Worm (Caenorhabditis elegans) whole organism, L2 larva: ENCODE results near the gene nspd-5.

ENCODE experiments used
- C34F6.9 ChIP-seq: fragments of 150-350 bp; optimal IDR thresholded peaks from 2 replicates; lab custom pipeline; 2014; ENCODE audit warnings: missing biosample characterization, missing genetic modification characterization
- F13H6.1 ChIP-seq: sonication (generic microtip); optimal IDR thresholded peaks from 2 replicates; lab custom pipeline; 2016; ENCODE audit warnings: missing genetic modification characterization, missing compliant biosample characterization
- Y55F3AM.14 ChIP-seq: fragments of 200-800 bp; sonication (Bioruptor generic); optimal IDR thresholded peaks from 2 replicates; lab custom pipeline; 2018; ENCODE audit warnings: mild to moderate bottlenecking, missing genetic modification characterization, missing compliant biosample characterization
- ZK546.5 ChIP-seq: sonication (generic microtip); optimal IDR thresholded peaks from 2 replicates; lab custom pipeline; 2017; ENCODE audit warnings: missing biosample characterization, missing genetic modification characterization
- alr-1 ChIP-seq: fragments of 150-350 bp; optimal IDR thresholded peaks from 2 replicates; lab custom pipeline; 2014; ENCODE audit warnings: missing biosample characterization, missing genetic modification characterization
- ama-1 ChIP-seq: fragments of 150-350 bp; optimal IDR thresholded peaks from 2 replicates; lab custom pipeline; 2018; ENCODE audit warnings: inconsistent platforms
- blmp-1 ChIP-seq: sonication (generic microtip); optimal IDR thresholded peaks from 2 replicates; lab custom pipeline; 2017; ENCODE audit warnings: missing genetic modification characterization, mild to moderate bottlenecking, missing compliant biosample characterization, antibody characterized with exemption, moderate library complexity; ENCODE audit not compliant: insufficient read depth
- crh-2 ChIP-seq: sonication (generic microtip); optimal IDR thresholded peaks from 2 replicates; lab custom pipeline; 2017; ENCODE audit warnings: missing biosample characterization, missing genetic modification characterization
- egl-27 ChIP-seq: sonication (generic microtip); optimal IDR thresholded peaks from 3 replicates; lab custom pipeline; 2017; ENCODE audit warnings: missing biosample characterization, missing genetic modification reagents, missing genetic modification characterization
- elt-1 ChIP-seq: fragments of 150-350 bp; optimal IDR thresholded peaks from 2 replicates; lab custom pipeline; 2014; ENCODE audit warnings: missing biosample characterization, missing genetic modification characterization
- elt-3 ChIP-seq: sonication (generic microtip); optimal IDR thresholded peaks from 2 replicates; lab custom pipeline; 2017; ENCODE audit warnings: missing biosample characterization, missing genetic modification characterization
- fos-1 ChIP-seq: fragments of 150-350 bp; optimal IDR thresholded peaks from 2 replicates; lab custom pipeline; 2014; ENCODE audit warnings: missing biosample characterization, missing genetic modification characterization
- gmeb-1 ChIP-seq: fragments of 150-350 bp; optimal IDR thresholded peaks from 2 replicates; lab custom pipeline; 2014; ENCODE audit warnings: missing biosample characterization, missing genetic modification characterization
- lin-11 ChIP-seq: fragments of 150-350 bp; sonication (generic microtip); optimal IDR thresholded peaks from 2 replicates; lab custom pipeline; 2014; ENCODE audit warnings: missing biosample characterization, missing genetic modification characterization, inconsistent platforms, mixed read lengths
- lin-13 ChIP-seq: fragments of 150-350 bp; optimal IDR thresholded peaks from 2 replicates; lab custom pipeline; 2014; ENCODE audit warnings: missing biosample characterization, missing genetic modification reagents, missing genetic modification characterization
- lin-39 ChIP-seq: fragments of 150-350 bp; optimal IDR thresholded peaks from 2 replicates; lab custom pipeline; 2014; ENCODE audit warnings: missing biosample characterization, missing genetic modification reagents, missing genetic modification characterization
- lsy-2 ChIP-seq, 2 experiments: fragments of 150-350 bp in 1 of 2; sonication (generic microtip) in 1 of 2; optimal IDR thresholded peaks; 2 replicates each; lab custom pipeline; 2014 to 2017; ENCODE audit warnings: missing biosample characterization in 2 of 2, missing genetic modification characterization in 2 of 2
- mab-5 ChIP-seq: fragments of 150-350 bp; optimal IDR thresholded peaks from 2 replicates; lab custom pipeline; 2014; ENCODE audit warnings: missing biosample characterization, missing genetic modification characterization
- mbf-1 ChIP-seq: sonication (generic microtip); optimal IDR thresholded peaks from 2 replicates; lab custom pipeline; 2017; ENCODE audit warnings: missing biosample characterization, missing genetic modification characterization
- mdl-1 ChIP-seq, 2 experiments: fragments of 150-350 bp in 1 of 2; sonication (generic microtip) in 1 of 2; optimal IDR thresholded peaks; 2 replicates each; lab custom pipeline; 2017; ENCODE audit warnings: missing biosample characterization in 2 of 2, missing genetic modification characterization in 2 of 2
- nhr-10 ChIP-seq: sonication (generic microtip); optimal IDR thresholded peaks from 2 replicates; lab custom pipeline; 2017; ENCODE audit warnings: missing biosample characterization, missing genetic modification characterization
- nhr-129 ChIP-seq: fragments of 150-350 bp; optimal IDR thresholded peaks from 2 replicates; lab custom pipeline; 2014; ENCODE audit warnings: missing biosample characterization, missing genetic modification characterization
- nhr-21 ChIP-seq: fragments of 150-350 bp; optimal IDR thresholded peaks from 2 replicates; lab custom pipeline; 2014; ENCODE audit warnings: missing biosample characterization, missing genetic modification characterization
- nhr-23 ChIP-seq: fragments of 150-350 bp; optimal IDR thresholded peaks from 2 replicates; lab custom pipeline; 2014; ENCODE audit warnings: missing biosample characterization, missing genetic modification reagents, missing genetic modification characterization
- nhr-237 ChIP-seq: fragments of 150-350 bp; optimal IDR thresholded peaks from 2 replicates; lab custom pipeline; 2014; ENCODE audit warnings: missing biosample characterization, missing genetic modification characterization
- nhr-25 ChIP-seq: fragments of 150-350 bp; sonication (generic microtip); optimal IDR thresholded peaks from 3 replicates; lab custom pipeline; 2014; ENCODE audit warnings: missing biosample characterization, missing genetic modification characterization
- nhr-6 ChIP-seq: fragments of 150-350 bp; optimal IDR thresholded peaks from 2 replicates; lab custom pipeline; 2014; ENCODE audit warnings: missing biosample characterization, missing genetic modification characterization
- nhr-77 ChIP-seq: fragments of 150-350 bp; optimal IDR thresholded peaks from 2 replicates; lab custom pipeline; 2014; ENCODE audit warnings: missing biosample characterization, missing genetic modification characterization
- peb-1 ChIP-seq: fragments of 150-350 bp; optimal IDR thresholded peaks from 2 replicates; lab custom pipeline; 2014; ENCODE audit warnings: missing biosample characterization, missing genetic modification characterization
- sem-4 ChIP-seq: fragments of 150-350 bp; optimal IDR thresholded peaks from 2 replicates; lab custom pipeline; 2014; ENCODE audit warnings: missing biosample characterization, missing genetic modification reagents, missing genetic modification characterization
- skn-1 ChIP-seq: sonication (generic microtip); optimal IDR thresholded peaks from 2 replicates; lab custom pipeline; 2017; ENCODE audit warnings: missing biosample characterization, missing genetic modification characterization
- sma-3 ChIP-seq: sonication (generic microtip); optimal IDR thresholded peaks from 2 replicates; lab custom pipeline; 2016; ENCODE audit warnings: missing genetic modification reagents, missing genetic modification characterization, missing compliant biosample characterization
- sma-9 ChIP-seq, 2 experiments: fragments of 150-350 bp in 1 of 2; sonication (generic microtip) in 1 of 2; optimal IDR thresholded peaks; 2 replicates each; lab custom pipeline; 2014 to 2016; ENCODE audit warnings: missing genetic modification characterization in 2 of 2, mild to moderate bottlenecking in 1 of 2, missing biosample characterization in 1 of 2, missing compliant biosample characterization in 1 of 2, missing genetic modification reagents in 1 of 2, moderate library complexity in 1 of 2
- snpc-4 ChIP-seq: fragments of 150-350 bp; optimal IDR thresholded peaks from 2 replicates; lab custom pipeline; 2014; ENCODE audit warnings: missing biosample characterization, missing genetic modification characterization
- unc-39 ChIP-seq: fragments of 150-350 bp; optimal IDR thresholded peaks from 2 replicates; lab custom pipeline; 2014; ENCODE audit warnings: missing biosample characterization, missing genetic modification characterization
- unc-55 ChIP-seq: fragments of 150-350 bp; sonication (generic microtip); optimal IDR thresholded peaks from 3 replicates; lab custom pipeline; 2014; ENCODE audit warnings: missing biosample characterization, missing genetic modification reagents, missing genetic modification characterization
- unc-62 ChIP-seq: fragments of 150-350 bp; optimal IDR thresholded peaks from 2 replicates; lab custom pipeline; 2014; ENCODE audit warnings: missing biosample characterization, missing genetic modification reagents, missing genetic modification characterization
- zag-1 ChIP-seq: fragments of 150-350 bp; optimal IDR thresholded peaks from 2 replicates; lab custom pipeline; 2014; ENCODE audit warnings: missing biosample characterization, missing genetic modification characterization
- ztf-11 ChIP-seq: sonication (generic microtip); optimal IDR thresholded peaks from 2 replicates; lab custom pipeline; 2017; ENCODE audit warnings: missing biosample characterization, missing genetic modification characterization
- ztf-4 ChIP-seq: fragments of 150-350 bp; optimal IDR thresholded peaks from 2 replicates; lab custom pipeline; 2014; ENCODE audit warnings: missing biosample characterization, missing genetic modification characterization

The nspd-5 gene

ce11 chrII:4863357-4863756 is 3.2 kb upstream of the nspd-5 start, which contains the start of the genes mpst-4 and F11G11.14:
mpst-4 (minus strand) TSS chrII:4863457.
F11G11.14 (plus strand) TSS chrII:4863681.
- TF ChIP-seq zag-1 (tag; lab: Kevin White, UChicago) (no peak), C34F6.9 (tag; lab: Kevin White, UChicago) (no peak), ZK546.5 (tag; lab: Kevin White, UChicago) (no peak), elt-3 (no peak), skn-1 (tag; lab: Kevin White, UChicago) (no peak), nhr-25 (no peak), lsy-2 (tag; optimal IDR thresholded peaks at IDR 0.05; lab: Kevin White, UChicago) (no peak), alr-1 (no peak), egl-27 (tag; lab: Kevin White, UChicago) (no peak), nhr-23 (tag; lab: Kevin White, UChicago) (no peak), unc-39 (tag; lab: Kevin White, UChicago) (no peak), sma-3 (GFP tag; lab: Kevin White, UChicago) (no peak), unc-55 (GFP tag; lab: Kevin White, UChicago) (no peak), crh-2 (tag; lab: Kevin White, UChicago) (no peak)

- TF ChIP-seq unc-39 (tag; lab: Kevin White, UChicago) (no peak), sem-4 (tag; lab: Kevin White, UChicago) (no peak), zag-1 (tag; lab: Kevin White, UChicago) (no peak), ama-1 (lab: Kevin White, UChicago) (peak; percentile 59), nhr-6 (no peak), ztf-4 (tag; lab: Kevin White, UChicago) (peak; percentile 35)
Observed at ce11 chrII:4858906-4859411, 1.2 kb downstream of the nspd-5 start.

ce11 chrII:4857873-4858364 is 2.2 kb downstream of the nspd-5 start, which contains the start of gene F11G11.5:
F11G11.5 (plus strand) TSS chrII:4857923.
- TF ChIP-seq lin-11 (tag; lab: Kevin White, UChicago) (no peak), ama-1 (lab: Kevin White, UChicago) (peak; percentile 68), blmp-1 (tag; lab: Kevin White, UChicago) (no peak), mab-5 (tag; lab: Kevin White, UChicago) (no peak), skn-1 (tag; lab: Kevin White, UChicago) (no peak), fos-1 (no peak), gmeb-1 (tag; lab: Kevin White, UChicago) (no peak), nhr-6 (no peak), Y55F3AM.14 (GFP tag; lab: Kevin White, UChicago) (no peak), ztf-4 (tag; lab: Kevin White, UChicago) (peak; percentile 33), unc-55 (GFP tag; lab: Kevin White, UChicago) (no peak)

ce11 chrII:4857086-4857485 is 3.1 kb downstream of the nspd-5 start:
- TF ChIP-seq mab-5 (tag; lab: Kevin White, UChicago) (no peak), nhr-21 (tag; lab: Kevin White, UChicago) (no peak), ztf-11 (tag; lab: Kevin White, UChicago) (no peak), sma-9 (GFP tag; optimal IDR thresholded peaks at IDR 0.05; lab: Kevin White, UChicago) (peak; percentile 18), sma-9 (tag; optimal IDR thresholded peaks at IDR 0.05; lab: Kevin White, UChicago) (no peak), snpc-4 (tag; lab: Kevin White, UChicago) (no peak), nhr-237 (tag; lab: Kevin White, UChicago) (no peak), crh-2 (tag; lab: Kevin White, UChicago) (peak; percentile 32), nhr-10 (tag; lab: Kevin White, UChicago) (no peak), F13H6.1 (tag; lab: Kevin White, UChicago) (no peak), nhr-129 (tag; lab: Kevin White, UChicago) (peak; percentile 17), skn-1 (tag; lab: Kevin White, UChicago) (no peak), alr-1 (no peak), fos-1 (peak; percentile 94)

- TF ChIP-seq snpc-4 (tag; lab: Kevin White, UChicago) (no peak), unc-39 (tag; lab: Kevin White, UChicago) (no peak), unc-62 (GFP tag; lab: Kevin White, UChicago) (no peak), ama-1 (lab: Kevin White, UChicago) (no peak), mdl-1 (tag; optimal IDR thresholded peaks at IDR 0.05; lab: Kevin White, UChicago) (no peak), sem-4 (tag; lab: Kevin White, UChicago) (no peak), ztf-11 (tag; lab: Kevin White, UChicago) (no peak), mbf-1 (tag; lab: Kevin White, UChicago) (no peak), lsy-2 (tag; optimal IDR thresholded peaks at IDR 0.05; lab: Kevin White, UChicago) (peak in 1 of 2 experiments; percentile 52), nhr-21 (tag; lab: Kevin White, UChicago) (peak; percentile 58), sma-9 (GFP tag; optimal IDR thresholded peaks at IDR 0.05; lab: Kevin White, UChicago) (peak; percentile 32), sma-9 (tag; optimal IDR thresholded peaks at IDR 0.05; lab: Kevin White, UChicago) (no peak), egl-27 (tag; lab: Kevin White, UChicago) (no peak), peb-1 (tag; lab: Kevin White, UChicago) (no peak), elt-3 (no peak), F13H6.1 (tag; lab: Kevin White, UChicago) (no peak), zag-1 (tag; lab: Kevin White, UChicago) (no peak), lin-13 (GFP tag; lab: Kevin White, UChicago) (no peak), blmp-1 (tag; lab: Kevin White, UChicago) (no peak), lin-39 (tag; lab: Kevin White, UChicago) (no peak), gmeb-1 (tag; lab: Kevin White, UChicago) (peak; percentile 11), alr-1 (no peak), nhr-129 (tag; lab: Kevin White, UChicago) (peak; percentile 13), elt-1 (tag; lab: Kevin White, UChicago) (no peak), nhr-77 (tag; lab: Kevin White, UChicago) (no peak), nhr-23 (tag; lab: Kevin White, UChicago) (no peak)
Observed at ce11 chrII:4856113-4856512, 4.0 kb downstream of the nspd-5 start.
